Fruit fly (Drosophila melanogaster) whole organism: ENCODE data around the gene Vps13D.

Experiments used
- pan ChIP-seq: fragments of >200 bp; optimal IDR thresholded peaks from 2 replicates; lab custom pipeline; 2017
- usp ChIP-seq: fragments of >200 bp; optimal IDR thresholded peaks from 2 replicates; lab custom pipeline; 2017; ENCODE audit warnings: missing biosample characterization, missing genetic modification characterization, mixed read lengths

DNA sequence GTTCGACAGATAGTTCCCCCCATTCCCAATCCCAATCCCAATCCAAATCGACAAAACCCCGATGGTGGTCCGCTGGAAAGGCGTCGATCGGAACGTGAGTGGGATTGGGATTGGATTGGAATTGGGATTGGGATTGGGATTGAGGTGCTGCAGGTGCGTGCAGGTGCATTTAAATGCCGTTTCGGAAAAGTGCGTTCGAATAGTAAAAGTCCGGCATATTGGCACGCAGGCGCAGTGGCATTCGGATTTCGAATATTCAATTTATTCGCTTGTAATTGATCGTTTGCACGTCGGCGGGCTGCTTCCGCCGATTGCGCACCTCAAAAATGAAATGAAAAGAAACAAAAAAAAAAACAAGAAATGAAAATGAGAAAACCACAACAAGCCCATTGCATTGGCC is 49.5 kb upstream of the Vps13D start:
- TF ChIP-seq pan (lab: Kevin White, UChicago) (no peak), usp (no peak)
